Worm (Caenorhabditis elegans) whole organism, late embryonic: ENCODE measurements around the gene perm-2.
A peak's percentile ranks its signal among the peaks of the same experiment; 100 is the strongest.

Source experiments
- ceh-30 ChIP-seq: fragments of 150-350 bp; optimal IDR thresholded peaks from 2 replicates; lab custom pipeline; 2014; ENCODE audit warnings: missing biosample characterization, missing genetic modification characterization
- fkh-10 ChIP-seq: fragments of 150-350 bp; optimal IDR thresholded peaks from 2 replicates; lab custom pipeline; 2014; ENCODE audit warnings: missing biosample characterization, missing genetic modification reagents, missing genetic modification characterization
- lim-6 ChIP-seq: sonication (generic microtip); optimal IDR thresholded peaks from 2 replicates; lab custom pipeline; 2016; ENCODE audit warnings: missing genetic modification characterization, missing compliant biosample characterization
- odd-2 ChIP-seq: sonication (generic microtip); optimal IDR thresholded peaks from 2 replicates; lab custom pipeline; 2017; ENCODE audit warnings: antibody characterized with exemption, mild to moderate bottlenecking, missing genetic modification characterization, missing compliant biosample characterization
- pax-1 ChIP-seq: fragments of 150-350 bp; optimal IDR thresholded peaks from 2 replicates; lab custom pipeline; 2014; ENCODE audit warnings: missing biosample characterization, missing genetic modification characterization
- tbx-2 ChIP-seq: sonication (generic microtip); optimal IDR thresholded peaks from 2 replicates; lab custom pipeline; 2016; ENCODE audit warnings: missing genetic modification characterization, missing compliant biosample characterization
- unc-42 ChIP-seq: sonication (generic microtip); optimal IDR thresholded peaks from 2 replicates; lab custom pipeline; 2016; ENCODE audit warnings: missing genotype, missing genetic modification characterization, missing compliant biosample characterization

perm-2 gene

ce11 chrIV:1176613-1177012 is 50.0 kb downstream of the perm-2 start:
- no peak for TF ChIP-seq tbx-2 (tag; lab: Kevin White, UChicago)
- no peak for TF ChIP-seq ceh-30 (tag; lab: Kevin White, UChicago)
- TF ChIP-seq pax-1 (tag; lab: Kevin White, UChicago), result no peak
- TF ChIP-seq fkh-10 (GFP tag; lab: Kevin White, UChicago), result no peak
- TF ChIP-seq lim-6 (tag; lab: Kevin White, UChicago), result no peak
- TF ChIP-seq unc-42 (tag; lab: Kevin White, UChicago), result no peak
- TF ChIP-seq, all 69 proteins: peak for 0

DNA sequence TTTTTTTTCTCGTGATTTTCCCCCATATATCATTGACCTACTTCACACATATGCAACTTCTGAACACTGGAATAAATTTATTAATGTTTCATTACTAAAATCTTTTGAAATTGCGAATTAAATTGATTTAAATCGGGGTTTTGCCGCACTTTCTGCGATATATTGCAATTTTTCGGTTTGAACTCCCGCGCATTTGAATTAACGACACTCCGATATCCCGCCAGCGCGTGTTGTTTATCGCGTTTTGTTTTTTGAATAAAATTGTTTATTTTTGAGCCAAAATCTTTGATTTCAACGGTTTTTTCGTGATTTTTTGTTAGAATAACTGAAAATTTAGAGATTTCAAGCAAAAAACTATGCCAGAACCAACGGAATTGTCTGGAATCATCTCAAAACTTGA is 51.1 kb downstream of the perm-2 start, which contains the start of gene Y104H12D.2:
Gene Y104H12D.2 (plus strand): TSS at position 340 of the 400 bp plus-strand sequence.
- TF ChIP-seq unc-42 (tag; lab: Kevin White, UChicago) (peak; percentile 32), odd-2 (tag; lab: Kevin White, UChicago) (no peak)
